Fruit fly (Drosophila melanogaster) whole organism, wandering third instar larva: Measurements from ENCODE around the gene me31B.

Source experiments
- GATAd ChIP-seq: sonication (Bioruptor generic); optimal IDR thresholded peaks from 2 replicates; lab custom pipeline; 2016; ENCODE audit warnings: missing biosample characterization, missing genetic modification characterization
- Jra ChIP-seq: sonication (Bioruptor generic); optimal IDR thresholded peaks from 2 replicates; lab custom pipeline; 2016; ENCODE audit warnings: missing biosample characterization, missing genetic modification characterization
- Mio ChIP-seq: sonication (Bioruptor generic); optimal IDR thresholded peaks from 2 replicates; lab custom pipeline; 2016; ENCODE audit warnings: missing biosample characterization, missing genetic modification characterization
- Myc ChIP-seq: fragments of >200 bp; optimal IDR thresholded peaks from 2 replicates; lab custom pipeline; 2017
- br ChIP-seq: fragments of 200-800 bp; sonication (Bioruptor generic); optimal IDR thresholded peaks from 2 replicates; lab custom pipeline; 2016; ENCODE audit warnings: missing biosample characterization, missing genetic modification characterization
- brk ChIP-seq: fragments of 200-800 bp; sonication (Bioruptor generic); optimal IDR thresholded peaks from 2 replicates; lab custom pipeline; 2016; ENCODE audit warnings: missing biosample characterization, mild to moderate bottlenecking, missing genetic modification characterization
- usp ChIP-seq: fragments of >200 bp; optimal IDR thresholded peaks from 2 replicates; lab custom pipeline; 2017; ENCODE audit warnings: missing biosample characterization, missing genetic modification characterization

- TF ChIP-seq Myc (lab: Kevin White, UChicago) (no peak), Mio (GFP tag; lab: Kevin White, UChicago) (no peak), usp (GFP tag; lab: Kevin White, UChicago) (no peak), GATAd (GFP tag; lab: Kevin White, UChicago) (no peak), Jra (no peak), br (GFP tag; lab: Kevin White, UChicago) (no peak), brk (no peak)
Observed at dm6 chr2L:10251592-10251991, 12.5 kb downstream of the me31B start, which contains the start of gene Ror.
